Worm (Caenorhabditis elegans): Measurements from ENCODE around the gene F59A6.12.
A peak's percentile ranks its signal among the peaks of the same experiment; 100 is the strongest.

F59A6.12 gene

DNA sequence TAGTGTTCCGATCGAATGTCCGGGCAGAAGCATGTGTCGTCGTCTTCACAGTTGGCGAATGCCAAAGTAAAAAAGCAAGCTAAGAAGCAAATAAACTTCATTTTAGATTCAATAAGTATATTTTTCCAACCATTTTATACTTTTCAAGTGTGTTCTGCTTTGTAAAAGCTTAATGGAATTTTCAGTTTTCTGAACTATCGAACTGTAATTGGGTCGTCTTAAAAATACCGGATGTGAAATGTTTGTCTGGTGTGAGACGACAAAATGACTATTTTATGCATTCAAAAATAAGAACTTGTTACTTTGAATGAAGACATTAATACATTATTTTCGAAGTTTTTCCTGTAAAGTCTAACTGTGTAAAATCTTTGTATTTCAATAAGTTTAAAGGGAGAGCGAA is 13.2 kb downstream of the F59A6.12 start, which contains the start of gene F59A6.11:
TSS of gene F59A6.11 (minus strand) at position 101 of the 400 bp plus-strand sequence.
- TF ChIP-seq hlh-11 (tag; optimal IDR thresholded peaks at IDR 0.05) = no peak
- TF ChIP-seq R02D3.7 (tag; optimal IDR thresholded peaks at IDR 0.05) = no peak
- no peak for TF ChIP-seq nhr-41 (GFP tag; IDR thresholded peaks at IDR 0.05)
- TF ChIP-seq nhr-11 (tag; optimal IDR thresholded peaks at IDR 0.05) = no peak
- no peak for TF ChIP-seq lsy-2 (tag; optimal IDR thresholded peaks at IDR 0.05)
- TF ChIP-seq lin-39 (tag; optimal IDR thresholded peaks at IDR 0.05) = no peak
- no peak for TF ChIP-seq skn-1 (tag; optimal IDR thresholded peaks at IDR 0.05)
- no peak for TF ChIP-seq fkh-10 (GFP tag; optimal IDR thresholded peaks at IDR 0.05)
- no peak for TF ChIP-seq tag-97 (GFP tag; IDR thresholded peaks at IDR 0.05)
- no peak for TF ChIP-seq egl-27 (tag; optimal IDR thresholded peaks at IDR 0.05)
- no peak for TF ChIP-seq F44E2.7 (GFP tag; IDR thresholded peaks at IDR 0.05)

DNA sequence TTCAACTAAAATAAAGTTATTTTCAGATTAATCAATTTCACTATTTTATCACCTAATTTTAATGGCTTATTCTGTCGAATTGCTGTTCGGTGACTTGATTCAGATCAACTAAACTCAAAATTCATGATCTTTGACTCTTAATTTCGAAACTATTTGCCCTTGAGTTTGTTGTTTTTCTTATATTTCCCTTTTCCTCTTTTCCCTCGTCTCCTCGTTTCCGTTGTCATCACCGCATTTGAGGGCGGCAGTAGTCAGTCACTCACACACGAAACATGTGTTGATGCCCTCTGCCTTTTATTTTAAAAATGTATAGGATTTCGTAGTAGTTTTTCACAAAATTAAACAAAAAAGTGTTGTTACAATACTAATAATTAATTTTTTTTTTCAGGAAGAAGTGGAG is 16.9 kb downstream of the F59A6.12 start, which contains the start of gene rnh-1.0:
TSS of gene rnh-1.0 (plus strand) at position 389 of the 400 bp plus-strand sequence.
- no peak for TF ChIP-seq mdl-1 (tag; optimal IDR thresholded peaks at IDR 0.05)
- peak; percentile 20 for TF ChIP-seq hlh-30 (tag; optimal IDR thresholded peaks at IDR 0.05; ENCODE audit: insufficient read depth)
- TF ChIP-seq nhr-111 (GFP tag; optimal IDR thresholded peaks at IDR 0.05) = no peak
- peak; percentile 7; the same call in 1 of the 2 replicates for TF ChIP-seq dmd-6 (GFP tag; IDR thresholded peaks at IDR 0.05)

DNA sequence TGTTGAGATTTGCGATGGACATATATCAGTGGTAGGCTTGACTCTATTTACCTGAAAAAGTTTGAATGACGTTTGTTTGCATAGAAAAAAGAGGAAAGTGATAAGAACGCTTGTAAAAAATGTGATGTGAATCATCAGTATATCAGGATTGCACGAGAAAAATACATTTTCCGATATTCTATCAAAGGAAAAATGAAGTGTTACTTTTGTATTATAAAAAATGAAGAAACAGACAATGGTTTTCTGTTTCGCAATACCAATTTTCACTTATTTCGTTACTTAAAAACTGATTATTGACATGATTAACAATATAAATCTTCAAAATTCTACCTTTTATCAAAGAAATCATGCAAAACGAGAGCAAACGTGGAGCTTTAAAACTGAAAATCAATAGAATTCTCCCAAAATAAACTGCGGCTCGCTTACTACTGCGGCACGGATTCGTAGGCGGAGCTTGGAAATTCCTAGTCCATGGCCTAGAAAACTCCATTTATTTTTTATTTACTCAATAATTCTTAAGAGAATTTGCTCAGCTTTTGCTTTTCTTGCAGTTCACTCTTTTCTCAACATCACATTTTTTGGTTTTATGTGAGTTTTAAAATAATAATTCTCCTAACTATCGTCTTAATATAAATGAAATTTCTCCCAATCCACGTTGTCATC is 18.2 kb downstream of the F59A6.12 start, which contains the start of the genes eif-1 and vps-24:
TSS of gene eif-1 (minus strand) at position 51 of the 663 bp plus-strand sequence.
TSS of gene vps-24 (plus strand) at position 469 of the 663 bp plus-strand sequence.
- peak; percentile 48 for TF ChIP-seq lin-13 (GFP tag; optimal IDR thresholded peaks at IDR 0.05)
- no peak for TF ChIP-seq spr-1 (tag; optimal IDR thresholded peaks at IDR 0.05)
- TF ChIP-seq tag-97 (GFP tag; IDR thresholded peaks at IDR 0.05) = no peak
- no peak for TF ChIP-seq duxl-1 (tag; optimal IDR thresholded peaks at IDR 0.05; ENCODE audit: poor library complexity)
- TF ChIP-seq fkh-10 (GFP tag; optimal IDR thresholded peaks at IDR 0.05) = peak; percentile 31
- TF ChIP-seq aha-1 (tag) = peak; percentile 95
- TF ChIP-seq Y48G9A.11 (GFP tag; IDR thresholded peaks at IDR 0.05) = 0 out of 2 replicates have a peak, but pooled peaks have one; percentile 20
- no peak for TF ChIP-seq hmg-1.1 (GFP tag; IDR thresholded peaks at IDR 0.05)
- TF ChIP-seq zfp-3 (GFP tag; conservative IDR thresholded peaks at IDR 0.05) = no peak
- TF ChIP-seq hlh-11 (tag; optimal IDR thresholded peaks at IDR 0.05) = no peak
- TF ChIP-seq dve-1 (tag; optimal IDR thresholded peaks at IDR 0.05; ENCODE audit: insufficient read depth) = peak; percentile 16
- peak; percentile 3 for TF ChIP-seq rbr-2 (tag; optimal IDR thresholded peaks at IDR 0.05)
- peak in 1 of 2 experiments; percentile 62 for TF ChIP-seq lsy-2 (tag; optimal IDR thresholded peaks at IDR 0.05)
- no peak for TF ChIP-seq sdz-12 (GFP tag; optimal IDR thresholded peaks at IDR 0.05)
- TF ChIP-seq F26F4.8 (GFP tag; conservative IDR thresholded peaks at IDR 0.05) = no peak
- no peak for TF ChIP-seq ama-1 (optimal IDR thresholded peaks at IDR 0.05)
- no peak for TF ChIP-seq attf-4 (tag; optimal IDR thresholded peaks at IDR 0.05)
- TF ChIP-seq daf-16 (GFP tag; optimal IDR thresholded peaks at IDR 0.05) = no peak
- TF ChIP-seq daf-16 (tag; optimal IDR thresholded peaks at IDR 0.05) = peak; percentile 47
- TF ChIP-seq mes-2 (tag; optimal IDR thresholded peaks at IDR 0.05; ENCODE audit: poor library complexity, severe bottlenecking) = peak; percentile 96
- TF ChIP-seq mxl-3 (GFP tag; optimal IDR thresholded peaks at IDR 0.05) = peak; percentile 24
- no peak for TF ChIP-seq jun-1 (tag; optimal IDR thresholded peaks at IDR 0.05)
- TF ChIP-seq lin-15B (tag; optimal IDR thresholded peaks at IDR 0.05) = no peak
- no peak for TF ChIP-seq ceh-32 (tag; optimal IDR thresholded peaks at IDR 0.05; ENCODE audit: poor library complexity)
- peak; percentile 71 for TF ChIP-seq dpl-1 (GFP tag; optimal IDR thresholded peaks at IDR 0.05)
- TF ChIP-seq F44E2.7 (GFP tag; IDR thresholded peaks at IDR 0.05) = no peak
- TF ChIP-seq gei-8 (GFP tag; optimal IDR thresholded peaks at IDR 0.05) = no peak
- TF ChIP-seq dmd-9 (GFP tag; IDR thresholded peaks at IDR 0.05) = no peak
- no peak for TF ChIP-seq egl-43 (GFP tag; IDR thresholded peaks at IDR 0.05)
- peak in 1 of 2 experiments; percentile 68 for TF ChIP-seq hif-1 (tag; optimal IDR thresholded peaks at IDR 0.05)
- TF ChIP-seq lin-38 (GFP tag; IDR thresholded peaks at IDR 0.05) = peak; percentile 52
- TF ChIP-seq mep-1 (tag; optimal IDR thresholded peaks at IDR 0.05) = peak; percentile 18
- no peak for TF ChIP-seq madf-5 (GFP tag; IDR thresholded peaks at IDR 0.05)
- TF ChIP-seq unc-130 (GFP tag; optimal IDR thresholded peaks at IDR 0.05) = peak; percentile 83
- TF ChIP-seq dmd-8 (GFP tag; IDR thresholded peaks at IDR 0.05) = no peak
- TF ChIP-seq nhr-6 (tag; optimal IDR thresholded peaks at IDR 0.05) = peak; percentile 59
